Worm (Caenorhabditis elegans) whole organism, L1 larva: Measurements from ENCODE around the gene skr-17.

ENCODE experiments used
- C04F5.9 ChIP-seq: sonication (generic microtip); optimal IDR thresholded peaks from 2 replicates; lab custom pipeline; 2016; ENCODE audit warnings: missing genetic modification characterization, missing compliant biosample characterization
- C16A3.4 ChIP-seq: fragments of 150-350 bp; optimal IDR thresholded peaks from 2 replicates; lab custom pipeline; 2014; ENCODE audit warnings: missing biosample characterization, missing genetic modification characterization
- aha-1 ChIP-seq: fragments of 150-350 bp; optimal IDR thresholded peaks from 2 replicates; lab custom pipeline; 2014; ENCODE audit warnings: missing biosample characterization, missing genetic modification characterization
- aly-2 ChIP-seq: fragments of 150-350 bp; optimal IDR thresholded peaks from 2 replicates; lab custom pipeline; 2014; ENCODE audit warnings: missing biosample characterization, missing genetic modification characterization
- ama-1 ChIP-seq: fragments of 150-350 bp; optimal IDR thresholded peaks from 2 replicates; lab custom pipeline; 2014
- blmp-1 ChIP-seq: fragments of 150-350 bp; optimal IDR thresholded peaks from 2 replicates; lab custom pipeline; 2014; ENCODE audit warnings: missing biosample characterization, missing genetic modification characterization
- ceh-63 ChIP-seq: fragments of 200-800 bp; sonication (Bioruptor generic); optimal IDR thresholded peaks from 2 replicates; lab custom pipeline; 2018; ENCODE audit warnings: mild to moderate bottlenecking, missing genetic modification characterization, missing compliant biosample characterization
- ceh-8 ChIP-seq: fragments of 200-800 bp; sonication (Bioruptor generic); optimal IDR thresholded peaks from 2 replicates; lab custom pipeline; 2018; ENCODE audit warnings: mild to moderate bottlenecking, missing genetic modification characterization, moderate library complexity, missing compliant biosample characterization
- dpl-1 ChIP-seq, 3 experiments: fragments of 150-350 bp in 2 of 3; sonication (generic microtip) in 1 of 3; optimal IDR thresholded peaks; 2 replicates each; lab custom pipeline; 2014 to 2017; ENCODE audit warnings: missing biosample characterization in 3 of 3, missing genetic modification characterization in 3 of 3, missing genetic modification reagents in 3 of 3
- dsc-1 ChIP-seq: sonication (generic microtip); optimal IDR thresholded peaks from 2 replicates; lab custom pipeline; 2016; ENCODE audit warnings: mild to moderate bottlenecking, missing genetic modification characterization, missing compliant biosample characterization
- efl-1 ChIP-seq, 4 experiments: fragments of 150-350 bp; optimal IDR thresholded peaks in 3 of 4; peaks in 1 of 4; 1 replicate in 1 of 4; 2 replicates in 3 of 4; lab custom pipeline; 2014; ENCODE audit warnings: missing biosample characterization in 2 of 4, missing genetic modification characterization in 2 of 4, missing genetic modification reagents in 2 of 4
- efl-3 ChIP-seq: fragments of 200-800 bp; sonication (Bioruptor generic); optimal IDR thresholded peaks from 2 replicates; lab custom pipeline; 2018; ENCODE audit warnings: mild to moderate bottlenecking, missing genetic modification characterization, missing compliant biosample characterization
- egl-13 ChIP-seq: sonication (generic microtip); optimal IDR thresholded peaks from 2 replicates; lab custom pipeline; 2016; ENCODE audit warnings: missing genotype, missing genetic modification reagents, missing genetic modification characterization, missing compliant biosample characterization
- egl-27 ChIP-seq, 2 experiments: fragments of 150-350 bp in 1 of 2; sonication (generic microtip); optimal IDR thresholded peaks; 3 replicates each; lab custom pipeline; 2017 to 2018; ENCODE audit warnings: missing biosample characterization in 2 of 2, missing genetic modification characterization in 2 of 2, missing genetic modification reagents in 2 of 2
- elt-3 ChIP-seq, 6 experiments: fragments of 150-350 bp in 1 of 6; sonication (generic microtip); optimal IDR thresholded peaks; 2 replicates each; lab custom pipeline; 2017 to 2018; ENCODE audit warnings: missing biosample characterization in 6 of 6, missing genetic modification characterization in 6 of 6, inconsistent platforms in 1 of 6
- ets-5 ChIP-seq: fragments of 200-800 bp; sonication (Bioruptor generic); IDR thresholded peaks from 2 replicates; pipeline ENCODE4 v1.3.6; 2022; ENCODE audit warnings: missing genetic modification characterization, missing compliant biosample characterization
- fkh-10 ChIP-seq: sonication (generic microtip); optimal IDR thresholded peaks from 2 replicates; lab custom pipeline; 2017; ENCODE audit warnings: missing biosample characterization, missing genetic modification reagents, missing genetic modification characterization
- fkh-4 ChIP-seq: sonication (generic microtip); optimal IDR thresholded peaks from 2 replicates; lab custom pipeline; 2016; ENCODE audit warnings: missing compliant biosample characterization, missing genetic modification characterization, borderline replicate concordance
- fos-1 ChIP-seq: fragments of 150-350 bp; optimal IDR thresholded peaks from 2 replicates; lab custom pipeline; 2014; ENCODE audit warnings: missing biosample characterization, missing genetic modification characterization
- grh-1 ChIP-seq: fragments of 200-800 bp; sonication (Bioruptor generic); IDR thresholded peaks from 2 replicates; pipeline ENCODE4 v1.3.6; 2022; ENCODE audit warnings: missing genetic modification reagents, missing genetic modification characterization, missing compliant biosample characterization
- isw-1 ChIP-seq: fragments of 200-800 bp; sonication (Bioruptor generic); IDR thresholded peaks from 2 replicates; pipeline ENCODE4 v1.3.6; 2022; ENCODE audit warnings: missing genetic modification characterization, missing compliant biosample characterization
- jun-1 ChIP-seq: fragments of 150-350 bp; optimal IDR thresholded peaks from 2 replicates; lab custom pipeline; 2014; ENCODE audit warnings: missing biosample characterization, missing genetic modification reagents, missing genetic modification characterization
- lin-14 ChIP-seq: fragments of 200-800 bp; sonication (Bioruptor generic); optimal IDR thresholded peaks from 2 replicates; lab custom pipeline; 2018; ENCODE audit warnings: mild to moderate bottlenecking, missing genetic modification characterization, moderate library complexity, missing compliant biosample characterization
- lin-15B ChIP-seq: fragments of 150-350 bp; sonication (generic microtip); optimal IDR thresholded peaks from 3 replicates; lab custom pipeline; 2014; ENCODE audit warnings: missing biosample characterization, missing genetic modification characterization
- lin-35 ChIP-seq, 2 experiments: fragments of 150-350 bp; optimal IDR thresholded peaks; 2 replicates each; lab custom pipeline; 2014; ENCODE audit warnings: missing biosample characterization in 2 of 2, missing genetic modification characterization in 2 of 2, missing genetic modification reagents in 2 of 2
- lin-39 ChIP-seq: fragments of 150-350 bp; optimal IDR thresholded peaks from 2 replicates; lab custom pipeline; 2014; ENCODE audit warnings: missing biosample characterization, missing genetic modification reagents, missing genetic modification characterization
- lir-3 ChIP-seq: sonication (generic microtip); optimal IDR thresholded peaks from 2 replicates; lab custom pipeline; 2016; ENCODE audit warnings: mild to moderate bottlenecking, missing genetic modification characterization, moderate library complexity, missing compliant biosample characterization; ENCODE audit not compliant: poor library complexity
- lsy-2 ChIP-seq, 2 experiments: fragments of 150-350 bp; optimal IDR thresholded peaks; 2 replicates each; lab custom pipeline; 2014; ENCODE audit warnings: missing biosample characterization in 2 of 2, missing genetic modification characterization in 2 of 2
- mab-9 ChIP-seq: fragments of 200-800 bp; sonication (Bioruptor generic); IDR thresholded peaks from 2 replicates; pipeline ENCODE4 v1.3.6; 2022; ENCODE audit warnings: missing genetic modification reagents, missing genetic modification characterization, missing compliant biosample characterization
- mdl-1 ChIP-seq, 2 experiments: fragments of 150-350 bp; optimal IDR thresholded peaks; 2 replicates each; lab custom pipeline; 2014 to 2017; ENCODE audit warnings: missing biosample characterization in 2 of 2, missing genetic modification characterization in 2 of 2, inconsistent platforms in 1 of 2
- mef-2 ChIP-seq: fragments of 150-350 bp; optimal IDR thresholded peaks from 2 replicates; lab custom pipeline; 2014; ENCODE audit warnings: missing biosample characterization, missing genetic modification characterization
- nhr-11 ChIP-seq: fragments of 150-350 bp; optimal IDR thresholded peaks from 2 replicates; lab custom pipeline; 2014; ENCODE audit warnings: missing biosample characterization, missing genetic modification characterization
- nhr-12 ChIP-seq: sonication (generic microtip); optimal IDR thresholded peaks from 2 replicates; lab custom pipeline; 2017; ENCODE audit warnings: missing biosample characterization, missing genetic modification characterization
- nhr-28 ChIP-seq: fragments of 150-350 bp; optimal IDR thresholded peaks from 2 replicates; lab custom pipeline; 2014; ENCODE audit warnings: missing biosample characterization, missing genetic modification characterization
- nhr-84 ChIP-seq: sonication (generic microtip); optimal IDR thresholded peaks from 2 replicates; lab custom pipeline; 2017; ENCODE audit warnings: missing biosample characterization, missing genetic modification characterization
- pag-3 ChIP-seq: sonication (generic microtip); optimal IDR thresholded peaks from 2 replicates; lab custom pipeline; 2017; ENCODE audit warnings: missing genetic modification characterization, mild to moderate bottlenecking, missing compliant biosample characterization, antibody characterized with exemption, borderline replicate concordance; ENCODE audit not compliant: insufficient read depth
- pax-3 ChIP-seq: fragments of 200-800 bp; sonication (Bioruptor generic); optimal IDR thresholded peaks from 2 replicates; lab custom pipeline; 2018; ENCODE audit warnings: mild to moderate bottlenecking, missing genetic modification characterization, moderate library complexity, missing compliant biosample characterization
- pqm-1 ChIP-seq: sonication (generic microtip); optimal IDR thresholded peaks from 3 replicates; lab custom pipeline; 2017; ENCODE audit warnings: missing biosample characterization, missing genetic modification characterization
- rnt-1 ChIP-seq: sonication (generic microtip); optimal IDR thresholded peaks from 2 replicates; lab custom pipeline; 2016; ENCODE audit warnings: mild to moderate bottlenecking, missing genetic modification characterization, moderate library complexity, missing compliant biosample characterization
- skn-1 ChIP-seq: fragments of 150-350 bp; optimal IDR thresholded peaks from 2 replicates; lab custom pipeline; 2014; ENCODE audit warnings: missing biosample characterization, missing genetic modification characterization
- snu-23 ChIP-seq: sonication (generic microtip); optimal IDR thresholded peaks from 2 replicates; lab custom pipeline; 2016; ENCODE audit warnings: missing genetic modification characterization, missing compliant biosample characterization
- sox-4 ChIP-seq: sonication (generic microtip); optimal IDR thresholded peaks from 2 replicates; lab custom pipeline; 2016; ENCODE audit warnings: missing genetic modification characterization, missing compliant biosample characterization
- sptf-1 ChIP-seq: fragments of 150-350 bp; optimal IDR thresholded peaks from 2 replicates; lab custom pipeline; 2014; ENCODE audit warnings: missing biosample characterization, missing genetic modification characterization
- sup-37 ChIP-seq: fragments of 200-800 bp; sonication (Bioruptor generic); optimal IDR thresholded peaks from 2 replicates; lab custom pipeline; 2018; ENCODE audit warnings: mild to moderate bottlenecking, missing genetic modification characterization, missing compliant biosample characterization
- swsn-7 ChIP-seq: sonication (generic microtip); optimal IDR thresholded peaks from 2 replicates; lab custom pipeline; 2016; ENCODE audit warnings: missing genetic modification characterization, missing compliant biosample characterization
- tbx-2 ChIP-seq: sonication (generic microtip); optimal IDR thresholded peaks from 2 replicates; lab custom pipeline; 2016; ENCODE audit warnings: missing genetic modification characterization, missing compliant biosample characterization
- unc-130 ChIP-seq: fragments of 150-350 bp; optimal IDR thresholded peaks from 2 replicates; lab custom pipeline; 2017; ENCODE audit warnings: missing biosample characterization, missing genetic modification characterization, inconsistent platforms
- unc-62 ChIP-seq: fragments of 150-350 bp; optimal IDR thresholded peaks from 2 replicates; lab custom pipeline; 2014; ENCODE audit warnings: missing biosample characterization, missing genetic modification reagents, missing genetic modification characterization
- unc-86 ChIP-seq: sonication (generic microtip); optimal IDR thresholded peaks from 2 replicates; lab custom pipeline; 2016; ENCODE audit warnings: missing genetic modification characterization, missing compliant biosample characterization
- unc-98 ChIP-seq: fragments of 200-800 bp; sonication (Bioruptor generic); IDR thresholded peaks from 2 replicates; pipeline ENCODE4 v1.3.6; 2022; ENCODE audit warnings: missing genetic modification characterization, missing compliant biosample characterization
- vab-15 ChIP-seq: sonication (generic microtip); optimal IDR thresholded peaks from 2 replicates; lab custom pipeline; 2017; ENCODE audit warnings: missing genotype, mild to moderate bottlenecking, missing genetic modification characterization, missing compliant biosample characterization
- zip-4 ChIP-seq: fragments of 200-800 bp; sonication (Bioruptor generic); optimal IDR thresholded peaks from 2 replicates; lab custom pipeline; 2018; ENCODE audit warnings: mild to moderate bottlenecking, missing genetic modification characterization, moderate library complexity, missing compliant biosample characterization
- ztf-4 ChIP-seq: fragments of 150-350 bp; optimal IDR thresholded peaks from 2 replicates; lab custom pipeline; 2014; ENCODE audit warnings: missing biosample characterization, missing genetic modification characterization

skr-17 gene

ce11 chrII:7756810-7757209, 26.5 kb upstream of the skr-17 start (continued):
- TF ChIP-seq pqm-1 (tag; lab: Kevin White, UChicago), result no peak
- peak; percentile 84 for TF ChIP-seq snu-23 (GFP tag; lab: Kevin White, UChicago)
- TF ChIP-seq lin-15B (tag; lab: Kevin White, UChicago), result no peak
- TF ChIP-seq efl-3 (GFP tag; lab: Kevin White, UChicago), result no peak
- peak; percentile 23 to 75 for TF ChIP-seq lin-35 (GFP tag; optimal IDR thresholded peaks at IDR 0.05; lab: Kevin White, UChicago)
- peak; percentile 28 for TF ChIP-seq blmp-1 (tag; lab: Kevin White, UChicago)
- TF ChIP-seq fkh-10, result no peak
- peak; percentile 76 for TF ChIP-seq rnt-1 (tag; lab: Kevin White, UChicago)
- TF ChIP-seq efl-1 (optimal IDR thresholded peaks at IDR 0.05; lab: Kevin White, UChicago), result peak; percentile 32 to 53
- peak in 1 of 2 experiments; percentile 0 for TF ChIP-seq efl-1 (GFP tag; optimal IDR thresholded peaks at IDR 0.05 in 1 of 2; lab: Kevin White, UChicago)
- peak; percentile 56 for TF ChIP-seq aly-2
- no peak for TF ChIP-seq fos-1 (tag; lab: Kevin White, UChicago)
- TF ChIP-seq C04F5.9 (tag; lab: Kevin White, UChicago), result no peak
- TF ChIP-seq dsc-1 (tag; lab: Kevin White, UChicago), result no peak
- no peak for TF ChIP-seq zip-4
- TF ChIP-seq tbx-2 (tag; lab: Kevin White, UChicago), result peak; percentile 48
- no peak for TF ChIP-seq sox-4 (tag; lab: Kevin White, UChicago)
- no peak for TF ChIP-seq egl-13
- TF ChIP-seq C16A3.4 (tag; lab: Kevin White, UChicago), result peak; percentile 73
- TF ChIP-seq lsy-2 (tag; optimal IDR thresholded peaks at IDR 0.05; lab: Kevin White, UChicago), result peak; percentile 27 to 56
- peak; percentile 53 for TF ChIP-seq lir-3 (tag; lab: Kevin White, UChicago)
- no peak for TF ChIP-seq unc-98 (GFP tag; lab: Robert Waterston, UW)
- TF ChIP-seq nhr-11 (tag; lab: Kevin White, UChicago), result no peak
- peak; percentile 37 for TF ChIP-seq swsn-7 (tag; lab: Kevin White, UChicago)
- TF ChIP-seq mdl-1 (tag; optimal IDR thresholded peaks at IDR 0.05; lab: Kevin White, UChicago), result peak in 1 of 2 experiments; percentile 59
- TF ChIP-seq unc-62, result no peak
- TF ChIP-seq nhr-28 (tag; lab: Kevin White, UChicago), result no peak
- TF ChIP-seq fkh-4 (tag; lab: Kevin White, UChicago), result no peak
- no peak for TF ChIP-seq egl-27 (tag; optimal IDR thresholded peaks at IDR 0.05; lab: Kevin White, UChicago)
- TF ChIP-seq ztf-4 (tag; lab: Kevin White, UChicago), result no peak
- TF ChIP-seq mab-9 (GFP tag; lab: Robert Waterston, UW), result peak; percentile 14; the same call in 1 of the 2 replicates
- no peak for TF ChIP-seq aha-1
- TF ChIP-seq isw-1, result no peak
- TF ChIP-seq nhr-12 (tag; lab: Kevin White, UChicago), result no peak
- peak; percentile 37; the same call in 1 of the 2 replicates for TF ChIP-seq grh-1 (GFP tag; lab: Robert Waterston, UW)
- no peak for TF ChIP-seq unc-86 (tag; lab: Kevin White, UChicago)
- peak; percentile 8 for TF ChIP-seq skn-1 (tag; lab: Kevin White, UChicago)
- TF ChIP-seq lin-14 (GFP tag; lab: Kevin White, UChicago), result peak; percentile 66
- no peak for TF ChIP-seq vab-15
- peak; percentile 55 for TF ChIP-seq ama-1 (lab: Kevin White, UChicago)
- TF ChIP-seq mef-2 (tag; lab: Kevin White, UChicago), result no peak
- no peak for TF ChIP-seq ets-5 (GFP tag; lab: Robert Waterston, UW)
- TF ChIP-seq nhr-84 (tag; lab: Kevin White, UChicago), result no peak
- no peak for TF ChIP-seq sup-37 (GFP tag; lab: Kevin White, UChicago)
- peak; percentile 63 for TF ChIP-seq unc-130 (tag; lab: Kevin White, UChicago)
- no peak for TF ChIP-seq pag-3 (tag; lab: Kevin White, UChicago)
- TF ChIP-seq ceh-8 (GFP tag; lab: Kevin White, UChicago), result no peak
- no peak for TF ChIP-seq jun-1 (tag; lab: Kevin White, UChicago)
- peak in 3 of 6 experiments; percentile 12 to 67 (median 62) for TF ChIP-seq elt-3 (tag; optimal IDR thresholded peaks at IDR 0.05; lab: Kevin White, UChicago)
- TF ChIP-seq ceh-63 (GFP tag; lab: Kevin White, UChicago), result no peak
- peak; percentile 21 to 36 (median 25) for TF ChIP-seq dpl-1 (GFP tag; optimal IDR thresholded peaks at IDR 0.05; lab: Kevin White, UChicago)
- no peak for TF ChIP-seq sptf-1 (tag; lab: Kevin White, UChicago)
- TF ChIP-seq pax-3 (tag; lab: Kevin White, UChicago), result no peak
- no peak for TF ChIP-seq lin-39
